Worm (Caenorhabditis elegans) whole organism, L4/young adult: Measurements from ENCODE around the gene F11D11.3.
"Not testable (repeated sequence)": the region's sequence is repeated elsewhere in the genome, so short reads cannot be mapped to it uniquely, and the experiment has no call there.

Source experiments
- W03F9.2 ChIP-seq: fragments of 150-350 bp; optimal IDR thresholded peaks from 2 replicates; lab custom pipeline; 2014; ENCODE audit warnings: missing biosample characterization, missing genetic modification characterization
- dao-5 ChIP-seq: sonication (generic microtip); optimal IDR thresholded peaks from 2 replicates; lab custom pipeline; 2016; ENCODE audit warnings: missing genotype, missing genetic modification characterization, moderate library complexity, missing compliant biosample characterization
- him-1 ChIP-seq: sonication (generic microtip); optimal IDR thresholded peaks from 2 replicates; lab custom pipeline; 2016; ENCODE audit warnings: missing genotype, missing genetic modification reagents, missing genetic modification characterization, missing compliant biosample characterization

F11D11.3 gene

DNA sequence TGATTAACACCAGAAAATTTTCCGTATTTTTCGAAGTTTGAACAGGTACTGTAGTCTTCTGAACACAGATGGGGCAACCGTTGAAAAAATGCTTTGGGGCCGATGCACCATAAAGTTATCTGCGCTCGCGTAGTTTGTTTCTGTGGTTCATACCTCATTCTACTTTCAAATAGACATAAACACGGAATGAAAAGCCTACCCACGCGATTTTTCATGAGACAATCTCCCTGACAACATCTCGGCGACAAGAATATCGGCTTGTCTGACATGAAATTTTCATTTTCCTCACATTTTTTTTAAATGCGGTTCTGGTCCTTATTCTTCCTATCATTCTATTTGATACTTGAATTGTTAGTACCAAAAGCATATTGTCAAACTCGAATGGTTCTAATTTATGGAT lies 12.7 kb upstream of the F11D11.3 start, which contains the start of gene clec-257:
clec-257 (plus strand) TSS at position 301 of the 400 bp plus-strand sequence.
- TF ChIP-seq W03F9.2 (tag; lab: Kevin White, UChicago), result no peak
- no peak for TF ChIP-seq dao-5 (tag; lab: Kevin White, UChicago)
- no peak for TF ChIP-seq him-1 (tag; lab: Kevin White, UChicago)

- TF ChIP-seq W03F9.2 (tag; lab: Kevin White, UChicago) (no peak), dao-5 (tag; lab: Kevin White, UChicago) (no peak), him-1 (tag; lab: Kevin White, UChicago) (no peak)
These were observed 11.8 kb upstream of the F11D11.3 start for ce11 chrV:18771804-18772386.

DNA sequence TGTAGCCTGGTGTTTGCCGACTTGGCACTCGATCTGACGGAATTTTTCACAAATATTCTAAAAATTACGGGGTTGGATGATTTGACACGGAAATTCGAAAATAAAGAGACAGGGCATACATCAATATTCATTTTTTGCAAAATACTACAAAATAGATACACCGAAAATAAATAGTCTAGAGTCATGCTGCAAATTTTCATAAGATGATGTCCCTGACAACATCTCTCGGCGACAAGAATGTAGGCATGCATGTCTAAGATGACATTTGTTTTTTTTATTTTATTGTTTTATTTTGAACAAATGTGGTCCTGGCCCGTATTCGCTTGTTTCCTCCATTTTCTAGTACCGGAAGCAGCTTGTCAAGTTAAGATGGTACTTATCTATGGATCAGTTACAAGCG lies 11.3 kb upstream of the F11D11.3 start, which contains the start of gene clec-256:
clec-256 (plus strand) TSS at position 301 of the 400 bp plus-strand sequence.
- no peak for TF ChIP-seq him-1 (tag; lab: Kevin White, UChicago)
- no peak for TF ChIP-seq W03F9.2 (tag; lab: Kevin White, UChicago)
- no peak for TF ChIP-seq dao-5 (tag; lab: Kevin White, UChicago)

DNA sequence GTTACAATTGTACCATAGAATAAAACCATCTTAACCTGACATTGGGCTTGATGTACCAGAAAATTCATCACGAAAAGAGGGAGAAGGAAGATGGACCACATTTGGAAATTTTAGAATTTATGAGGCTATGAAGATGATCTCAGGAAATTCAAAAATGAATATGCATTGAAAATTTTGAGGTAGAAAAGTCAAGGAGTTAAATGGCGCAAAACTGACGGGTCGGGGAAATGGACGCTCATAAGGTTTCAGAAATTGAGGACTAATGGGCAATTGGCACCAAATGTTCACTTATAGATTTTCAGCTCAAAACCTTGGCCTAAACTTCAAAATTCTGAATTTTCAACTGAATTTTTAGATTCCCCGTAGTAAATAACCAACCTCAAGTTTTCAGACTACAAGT lies 10.5 kb upstream of the F11D11.3 start, which contains the start of gene clec-255:
clec-255 (minus strand) TSS at position 101 of the 400 bp plus-strand sequence.
- TF ChIP-seq him-1 (tag; lab: Kevin White, UChicago) (no peak), W03F9.2 (tag; lab: Kevin White, UChicago) (no peak), dao-5 (tag; lab: Kevin White, UChicago) (no peak)

- TF ChIP-seq him-1 (tag; lab: Kevin White, UChicago) (no peak), dao-5 (tag; lab: Kevin White, UChicago) (no peak), W03F9.2 (tag; lab: Kevin White, UChicago) (no peak)
These were observed 9.8 kb upstream of the F11D11.3 start for ce11 chrV:18769902-18770301.

ce11 chrV:18762044-18762443 lies 2.0 kb upstream of the F11D11.3 start, which contains the start of gene F11D11.22:
F11D11.22 (plus strand) TSS chrV:18762344.
- not testable (repeated sequence) for TF ChIP-seq W03F9.2, dao-5, him-1 (tag; lab: Kevin White, UChicago)

- TF ChIP-seq him-1 (tag; lab: Kevin White, UChicago), result no peak
- no peak for TF ChIP-seq W03F9.2 (tag; lab: Kevin White, UChicago)
- no peak for TF ChIP-seq dao-5 (tag; lab: Kevin White, UChicago)
These were observed 1.0 kb upstream of the F11D11.3 start, which contains the start of gene F11D11.4 for ce11 chrV:18761078-18761477. F11D11.4 (plus strand) TSS chrV:18761378.

DNA sequence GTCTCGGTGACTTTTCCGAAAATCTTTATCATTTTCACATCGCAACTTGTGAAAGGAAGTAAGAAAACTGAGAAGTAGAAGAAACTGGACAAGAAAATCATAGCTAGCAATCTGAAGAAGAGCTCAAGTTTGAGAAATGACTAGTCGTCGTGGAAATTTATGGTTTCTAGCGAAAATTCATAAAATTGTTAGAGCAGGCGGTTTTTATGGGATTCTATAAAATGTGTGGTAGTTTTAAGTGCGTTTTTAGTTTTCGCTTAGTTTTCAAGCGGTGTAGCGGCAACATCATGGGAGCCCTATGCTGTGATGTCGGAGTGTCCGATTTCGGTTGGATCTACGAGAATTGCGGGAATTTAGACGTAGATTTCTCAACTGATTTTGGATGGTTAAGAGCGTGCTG lies 5.7 kb downstream of the F11D11.3 start, which contains the start of gene clec-254:
clec-254 (minus strand) TSS at position 101 of the 400 bp plus-strand sequence.
- not testable (repeated sequence) for TF ChIP-seq dao-5, W03F9.2, him-1 (tag; lab: Kevin White, UChicago)

DNA sequence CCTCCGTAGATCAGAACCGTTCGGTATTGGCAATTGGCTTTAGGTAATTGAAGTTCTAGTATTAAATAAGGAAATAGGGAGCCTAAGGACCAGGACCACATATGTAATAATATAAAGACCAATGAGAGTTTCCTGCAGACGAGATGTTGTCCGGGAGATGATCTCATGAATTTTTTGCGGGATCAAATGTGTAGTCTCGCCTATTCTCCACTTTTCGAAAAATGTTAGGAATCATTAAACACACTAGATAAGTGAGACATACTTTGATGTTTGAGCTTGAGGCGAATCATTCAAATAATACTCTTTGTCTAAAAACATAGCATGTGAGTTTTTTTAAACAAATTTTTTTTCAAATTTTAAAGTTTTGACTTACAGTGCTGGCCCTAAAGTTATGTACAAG lies 7.0 kb downstream of the F11D11.3 start, which contains the start of gene F11D11.6:
F11D11.6 (minus strand) TSS at position 101 of the 400 bp plus-strand sequence.
- no peak for TF ChIP-seq dao-5 (tag; lab: Kevin White, UChicago)
- no peak for TF ChIP-seq W03F9.2 (tag; lab: Kevin White, UChicago)
- TF ChIP-seq him-1 (tag; lab: Kevin White, UChicago), result no peak

DNA sequence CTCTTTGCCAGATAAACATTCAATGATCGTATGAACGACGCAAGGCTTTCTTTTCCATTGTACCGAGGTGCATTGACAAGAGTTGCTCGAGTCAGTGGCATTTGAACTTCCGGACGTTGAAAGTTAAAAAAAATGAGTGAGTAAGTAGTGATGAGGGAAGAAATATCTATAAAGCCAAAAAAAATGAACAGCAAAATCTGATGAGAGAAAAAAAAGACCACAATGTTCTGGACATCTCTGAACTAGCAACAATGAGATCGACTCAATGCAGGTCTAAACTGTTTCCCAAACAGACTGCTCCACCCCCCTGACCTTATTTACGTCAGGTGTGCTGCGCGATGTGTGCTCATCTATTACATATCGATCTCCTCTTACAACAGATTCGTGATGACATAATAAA lies 9.6 kb downstream of the F11D11.3 start, which contains the start of the genes F11D11.21 and F11D11.12:
F11D11.21 (minus strand) TSS at position 101 of the 400 bp plus-strand sequence.
F11D11.12 (minus strand) TSS at position 238 of the 400 bp plus-strand sequence.
- TF ChIP-seq dao-5 (tag; lab: Kevin White, UChicago) (no peak), W03F9.2 (tag; lab: Kevin White, UChicago) (no peak), him-1 (tag; lab: Kevin White, UChicago) (no peak)

- TF ChIP-seq W03F9.2 (tag; lab: Kevin White, UChicago), result no peak
- TF ChIP-seq dao-5 (tag; lab: Kevin White, UChicago), result no peak
- no peak for TF ChIP-seq him-1 (tag; lab: Kevin White, UChicago)
These were observed 11.3 kb downstream of the F11D11.3 start, which contains the start of gene clec-252 for ce11 chrV:18748726-18749125. clec-252 (minus strand) TSS chrV:18748826.

- TF ChIP-seq him-1 (tag; lab: Kevin White, UChicago) (no peak), W03F9.2 (tag; lab: Kevin White, UChicago) (no peak), dao-5 (tag; lab: Kevin White, UChicago) (no peak)
These were observed 13.0 kb downstream of the F11D11.3 start, which contains the start of gene clec-251 for ce11 chrV:18746937-18747660. clec-251 (minus strand) TSS chrV:18746987.

ce11 chrV:18742108-18742507 lies 18.0 kb downstream of the F11D11.3 start, which contains the start of gene clec-250:
clec-250 (minus strand) TSS chrV:18742208.
- TF ChIP-seq him-1 (tag; lab: Kevin White, UChicago), result no peak
- TF ChIP-seq dao-5 (tag; lab: Kevin White, UChicago), result no peak
- no peak for TF ChIP-seq W03F9.2 (tag; lab: Kevin White, UChicago)
